Worm (Caenorhabditis elegans): ENCODE results near the gene nfyc-1.

The nfyc-1 gene

DNA sequence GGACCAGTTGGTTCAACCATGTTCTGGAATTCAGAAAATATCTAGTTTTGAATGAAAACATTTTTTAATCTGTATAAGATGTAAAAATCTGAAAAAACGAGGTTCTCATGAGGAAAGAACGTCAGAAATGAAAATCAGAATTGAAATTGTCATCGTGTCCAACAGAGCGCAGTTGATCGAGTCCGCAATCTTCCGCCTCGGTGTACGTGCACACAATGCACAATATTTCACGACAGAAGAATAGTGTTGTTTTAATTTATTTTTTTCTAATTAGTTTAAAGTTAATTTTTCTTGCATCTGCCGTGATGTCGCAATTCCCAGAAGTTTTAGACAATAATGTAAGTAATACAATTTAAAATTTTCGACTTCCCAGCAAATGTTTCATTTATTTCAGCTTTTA, at the start of gene nfyc-1:
nfyc-1 (plus strand) TSS at position 268 of the 400 bp plus-strand sequence.
- TF ChIP-seq unc-42 (tag; optimal IDR thresholded peaks at IDR 0.05) (peak; percentile 76), tbx-2 (tag; optimal IDR thresholded peaks at IDR 0.05) (no peak), pha-2 (tag; optimal IDR thresholded peaks at IDR 0.05) (no peak), ceh-31 (tag; optimal IDR thresholded peaks at IDR 0.05) (no peak), nhr-232 (tag; optimal IDR thresholded peaks at IDR 0.05) (no peak), ceh-9 (tag; optimal IDR thresholded peaks at IDR 0.05) (no peak), ceh-22 (tag; optimal IDR thresholded peaks at IDR 0.05) (no peak), hlh-13 (GFP tag; optimal IDR thresholded peaks at IDR 0.05) (no peak), unc-55 (GFP tag; optimal IDR thresholded peaks at IDR 0.05) (peak; percentile 36), elt-4 (tag; optimal IDR thresholded peaks at IDR 0.05) (no peak), sox-4 (tag; optimal IDR thresholded peaks at IDR 0.05) (no peak), nhr-11 (tag; optimal IDR thresholded peaks at IDR 0.05) (no peak), pha-4 (tag; optimal IDR thresholded peaks at IDR 0.05) (no peak), nfya-1 (tag; optimal IDR thresholded peaks at IDR 0.05) (peak; percentile 28), pros-1 (tag; optimal IDR thresholded peaks at IDR 0.05) (no peak), K02D7.2 (tag; optimal IDR thresholded peaks at IDR 0.05) (no peak), hlh-15 (tag; optimal IDR thresholded peaks at IDR 0.05) (no peak), tbx-7 (tag; optimal IDR thresholded peaks at IDR 0.05) (no peak), sox-2 (GFP tag; IDR thresholded peaks at IDR 0.05) (no peak), rnt-1 (tag; optimal IDR thresholded peaks at IDR 0.05) (no peak), ceh-45 (GFP tag; IDR thresholded peaks at IDR 0.05) (no peak), npax-4 (tag; optimal IDR thresholded peaks at IDR 0.05) (no peak), unc-3 (GFP tag; conservative IDR thresholded peaks at IDR 0.05) (no peak), unc-3 (tag; optimal IDR thresholded peaks at IDR 0.05) (no peak)

DNA sequence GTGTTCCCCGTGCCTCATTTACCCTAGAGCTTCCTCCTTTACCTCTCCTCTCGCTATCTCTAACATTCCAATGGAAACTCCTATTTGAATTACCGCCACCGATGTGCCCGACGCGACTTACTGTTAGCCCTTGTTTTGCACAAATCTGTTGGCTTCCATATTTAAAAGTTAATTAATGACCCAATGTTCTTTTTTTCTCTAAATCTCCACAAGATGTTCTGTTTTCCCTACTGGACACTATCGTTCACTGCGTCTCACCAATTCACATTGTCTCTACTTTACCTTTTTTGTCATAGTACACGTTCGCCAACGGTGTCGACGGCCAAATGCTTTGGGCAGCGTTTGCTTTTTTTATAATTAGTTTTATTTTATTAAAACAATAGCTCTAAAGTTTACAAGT, 43.1 kb upstream of the nfyc-1 start:
- no peak for TF ChIP-seq ceh-14 (tag; optimal IDR thresholded peaks at IDR 0.05)
- no peak for TF ChIP-seq pqm-1 (tag; optimal IDR thresholded peaks at IDR 0.05)
- no peak for TF ChIP-seq ama-1 (optimal IDR thresholded peaks at IDR 0.05)
- TF ChIP-seq eyg-1 (tag; optimal IDR thresholded peaks at IDR 0.05) = no peak
- no peak for TF ChIP-seq pha-2 (tag; optimal IDR thresholded peaks at IDR 0.05)
- no peak for TF ChIP-seq tbx-7 (tag; optimal IDR thresholded peaks at IDR 0.05)
- TF ChIP-seq elt-2 (tag; optimal IDR thresholded peaks at IDR 0.05) = no peak

DNA sequence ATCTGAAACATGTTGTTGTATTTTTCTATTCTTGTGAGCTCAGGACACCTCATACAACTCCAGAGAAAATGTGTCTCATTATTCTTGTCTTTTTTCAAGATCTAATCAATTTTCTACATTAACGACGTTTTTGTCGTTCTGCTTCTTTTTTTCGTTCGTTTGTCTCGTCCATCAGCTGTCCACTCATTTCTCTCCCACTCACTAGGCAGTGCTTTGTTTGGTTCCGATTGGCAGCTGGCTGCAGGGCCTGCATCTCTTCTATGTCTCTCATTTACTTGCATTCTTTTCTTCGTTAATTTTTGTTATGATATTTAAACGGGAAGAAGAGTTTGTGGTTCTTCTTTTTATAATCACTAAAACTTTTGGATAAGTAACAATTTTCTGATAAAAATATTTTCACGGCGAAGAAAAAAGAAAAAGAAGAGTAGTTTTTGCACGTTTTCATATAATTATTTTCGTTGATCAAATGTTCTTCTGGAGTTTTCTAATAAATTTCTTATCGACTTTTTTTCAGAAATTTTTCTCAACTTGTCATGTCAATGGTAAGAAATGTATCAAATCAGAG, 42.3 kb upstream of the nfyc-1 start, which contains the start of gene 2L52.1:
2L52.1 (plus strand) TSS at position 515 of the 565 bp plus-strand sequence.
- TF ChIP-seq zip-5 (tag; optimal IDR thresholded peaks at IDR 0.05) = no peak
- no peak for TF ChIP-seq lin-11 (tag; optimal IDR thresholded peaks at IDR 0.05)
- no peak for TF ChIP-seq ceh-2 (tag; optimal IDR thresholded peaks at IDR 0.05)
- peak; percentile 15 for TF ChIP-seq ceh-31 (tag; optimal IDR thresholded peaks at IDR 0.05)
- TF ChIP-seq ceh-22 (tag; optimal IDR thresholded peaks at IDR 0.05) = no peak
- TF ChIP-seq K02D7.2 (tag; optimal IDR thresholded peaks at IDR 0.05) = no peak
- TF ChIP-seq ceh-14 (tag; optimal IDR thresholded peaks at IDR 0.05) = no peak
- TF ChIP-seq fkh-10 (GFP tag; optimal IDR thresholded peaks at IDR 0.05) = no peak
- no peak for TF ChIP-seq rnt-1 (tag; optimal IDR thresholded peaks at IDR 0.05)
- no peak for TF ChIP-seq ceh-30 (tag; optimal IDR thresholded peaks at IDR 0.05)
- TF ChIP-seq hlh-30 (tag; optimal IDR thresholded peaks at IDR 0.05; ENCODE audit: insufficient read depth) = no peak
- TF ChIP-seq pqm-1 (tag; optimal IDR thresholded peaks at IDR 0.05) = no peak
- TF ChIP-seq ceh-6 (GFP tag; optimal IDR thresholded peaks at IDR 0.05) = no peak
- peak; percentile 61 for TF ChIP-seq nfya-1 (tag; optimal IDR thresholded peaks at IDR 0.05)
- TF ChIP-seq hlh-15 (tag; optimal IDR thresholded peaks at IDR 0.05) = no peak
- peak; percentile 32 for TF ChIP-seq unc-55 (GFP tag; optimal IDR thresholded peaks at IDR 0.05)
- TF ChIP-seq tbx-7 (tag; optimal IDR thresholded peaks at IDR 0.05) = no peak
- no peak for TF ChIP-seq unc-86 (tag; optimal IDR thresholded peaks at IDR 0.05)
- TF ChIP-seq che-1 (tag; optimal IDR thresholded peaks at IDR 0.05) = no peak
- no peak for TF ChIP-seq fax-1 (tag; optimal IDR thresholded peaks at IDR 0.05)
- TF ChIP-seq mec-3 (tag; optimal IDR thresholded peaks at IDR 0.05; ENCODE audit: borderline replicate concordance) = no peak
- no peak for TF ChIP-seq ceh-48 (tag; optimal IDR thresholded peaks at IDR 0.05)
